Worm (Caenorhabditis elegans) whole organism, mixed stage, embryonic: ENCODE measurements around the gene clec-194.

Source experiments
- M03D4.4 ChIP-seq: sonication (generic microtip); optimal IDR thresholded peaks from 2 replicates; lab custom pipeline; 2017; ENCODE audit warnings: mild to moderate bottlenecking, missing genetic modification characterization, missing compliant biosample characterization
- blmp-1 ChIP-seq: fragments of 150-350 bp; optimal IDR thresholded peaks from 2 replicates; lab custom pipeline; 2014; ENCODE audit warnings: missing biosample characterization, missing genetic modification characterization
- ceh-39 ChIP-seq: fragments of 150-350 bp; optimal IDR thresholded peaks from 2 replicates; lab custom pipeline; 2014; ENCODE audit warnings: missing biosample characterization, missing genetic modification characterization
- ceh-43 ChIP-seq: fragments of 200-800 bp; sonication (Bioruptor generic); optimal IDR thresholded peaks from 2 replicates; lab custom pipeline; 2018; ENCODE audit warnings: mild to moderate bottlenecking, missing genetic modification characterization, moderate library complexity, missing compliant biosample characterization
- ceh-83 ChIP-seq: fragments of 200-800 bp; sonication (Bioruptor generic); optimal IDR thresholded peaks from 2 replicates; lab custom pipeline; 2018; ENCODE audit warnings: mild to moderate bottlenecking, missing genetic modification characterization, missing compliant biosample characterization
- ces-1 ChIP-seq: fragments of 150-350 bp; optimal IDR thresholded peaks from 2 replicates; lab custom pipeline; 2014; ENCODE audit warnings: missing biosample characterization, missing genetic modification reagents, missing genetic modification characterization
- cnd-1 ChIP-seq: fragments of 200-800 bp; sonication (Bioruptor generic); optimal IDR thresholded peaks from 2 replicates; lab custom pipeline; 2018; ENCODE audit warnings: mild to moderate bottlenecking, missing genetic modification characterization, missing compliant biosample characterization
- drap-1 ChIP-seq: fragments of 200-800 bp; sonication (Bioruptor generic); optimal IDR thresholded peaks from 3 replicates; lab custom pipeline; 2018; ENCODE audit warnings: mild to moderate bottlenecking, missing genetic modification characterization, missing compliant biosample characterization
- elt-1 ChIP-seq: sonication (generic microtip); optimal IDR thresholded peaks from 2 replicates; lab custom pipeline; 2017; ENCODE audit warnings: missing genetic modification characterization, mild to moderate bottlenecking, missing compliant biosample characterization, antibody characterized with exemption, moderate library complexity, borderline replicate concordance; ENCODE audit not compliant: insufficient read depth
- elt-3 ChIP-seq: fragments of 150-350 bp; optimal IDR thresholded peaks from 2 replicates; lab custom pipeline; 2014; ENCODE audit warnings: missing biosample characterization, missing genetic modification characterization
- flh-1 ChIP-seq: fragments of 200-800 bp; sonication (Bioruptor generic); optimal IDR thresholded peaks from 2 replicates; lab custom pipeline; 2018; ENCODE audit warnings: mild to moderate bottlenecking, missing genetic modification characterization, moderate library complexity, missing compliant biosample characterization
- hlh-1 ChIP-seq: fragments of 150-350 bp; optimal IDR thresholded peaks from 2 replicates; lab custom pipeline; 2014; ENCODE audit warnings: missing biosample characterization, missing genetic modification reagents, missing genetic modification characterization
- lin-13 ChIP-seq: fragments of 150-350 bp; optimal IDR thresholded peaks from 2 replicates; lab custom pipeline; 2014; ENCODE audit warnings: missing biosample characterization, missing genetic modification characterization
- lin-32 ChIP-seq: fragments of 200-800 bp; sonication (Bioruptor generic); optimal IDR thresholded peaks from 2 replicates; lab custom pipeline; 2018; ENCODE audit warnings: mild to moderate bottlenecking, missing genetic modification characterization, missing compliant biosample characterization
- lsy-2 ChIP-seq: fragments of 150-350 bp; optimal IDR thresholded peaks from 2 replicates; lab custom pipeline; 2014; ENCODE audit warnings: missing biosample characterization, missing genetic modification characterization
- mab-5 ChIP-seq: fragments of 150-350 bp; optimal IDR thresholded peaks from 2 replicates; lab custom pipeline; 2014; ENCODE audit warnings: missing biosample characterization, missing genetic modification characterization
- mep-1 ChIP-seq: fragments of 150-350 bp; optimal IDR thresholded peaks from 2 replicates; lab custom pipeline; 2017; ENCODE audit warnings: missing biosample characterization, missing genetic modification reagents, missing genetic modification characterization, inconsistent platforms
- mls-2 ChIP-seq: sonication (generic microtip); optimal IDR thresholded peaks from 2 replicates; lab custom pipeline; 2016; ENCODE audit warnings: mild to moderate bottlenecking, missing genetic modification characterization, moderate library complexity, missing compliant biosample characterization
- nhr-12 ChIP-seq: fragments of 150-350 bp; optimal IDR thresholded peaks from 2 replicates; lab custom pipeline; 2014; ENCODE audit warnings: missing biosample characterization, missing genetic modification characterization
- nhr-2 ChIP-seq: fragments of 150-350 bp; optimal IDR thresholded peaks from 2 replicates; lab custom pipeline; 2014; ENCODE audit warnings: missing biosample characterization, missing genetic modification characterization
- nhr-237 ChIP-seq: fragments of 150-350 bp; optimal IDR thresholded peaks from 2 replicates; lab custom pipeline; 2014; ENCODE audit warnings: missing biosample characterization, missing genetic modification characterization
- nhr-76 ChIP-seq: sonication (generic microtip); optimal IDR thresholded peaks from 2 replicates; lab custom pipeline; 2017; ENCODE audit warnings: missing biosample characterization, missing genetic modification characterization
- pha-4 ChIP-seq: fragments of 150-350 bp; optimal IDR thresholded peaks from 2 replicates; lab custom pipeline; 2018; ENCODE audit warnings: missing biosample characterization, missing genetic modification reagents, missing genetic modification characterization
- sem-2 ChIP-seq: fragments of 200-800 bp; sonication (Bioruptor generic); optimal IDR thresholded peaks from 2 replicates; lab custom pipeline; 2018; ENCODE audit warnings: mild to moderate bottlenecking, missing genetic modification characterization, missing compliant biosample characterization
- snpc-4 ChIP-seq: fragments of 150-350 bp; optimal IDR thresholded peaks from 2 replicates; lab custom pipeline; 2014; ENCODE audit warnings: missing biosample characterization, missing genetic modification characterization
- sptf-1 ChIP-seq: sonication (generic microtip); optimal IDR thresholded peaks from 2 replicates; lab custom pipeline; 2017; ENCODE audit warnings: mild to moderate bottlenecking, missing genetic modification characterization, moderate library complexity, missing compliant biosample characterization
- tbx-8 ChIP-seq: fragments of 200-800 bp; sonication (Bioruptor generic); optimal IDR thresholded peaks from 2 replicates; lab custom pipeline; 2018; ENCODE audit warnings: mild to moderate bottlenecking, missing genetic modification characterization, moderate library complexity, missing compliant biosample characterization
- unc-120 ChIP-seq: sonication (generic microtip); optimal IDR thresholded peaks from 2 replicates; lab custom pipeline; 2017; ENCODE audit warnings: missing genetic modification characterization, missing compliant biosample characterization; ENCODE audit not compliant: poor library complexity, severe bottlenecking
- unc-39 ChIP-seq: fragments of 150-350 bp; optimal IDR thresholded peaks from 2 replicates; lab custom pipeline; 2014; ENCODE audit warnings: missing biosample characterization, missing genetic modification characterization
- unc-62 ChIP-seq: fragments of 150-350 bp; optimal IDR thresholded peaks from 2 replicates; lab custom pipeline; 2014; ENCODE audit warnings: missing biosample characterization, missing genetic modification reagents, missing genetic modification characterization
- zip-8 ChIP-seq: fragments of 150-350 bp; optimal IDR thresholded peaks from 2 replicates; lab custom pipeline; 2014; ENCODE audit warnings: missing biosample characterization, missing genetic modification characterization
- ztf-11 ChIP-seq: fragments of 150-350 bp; optimal IDR thresholded peaks from 2 replicates; lab custom pipeline; 2014; ENCODE audit warnings: missing biosample characterization, missing genetic modification characterization

clec-194 gene

DNA sequence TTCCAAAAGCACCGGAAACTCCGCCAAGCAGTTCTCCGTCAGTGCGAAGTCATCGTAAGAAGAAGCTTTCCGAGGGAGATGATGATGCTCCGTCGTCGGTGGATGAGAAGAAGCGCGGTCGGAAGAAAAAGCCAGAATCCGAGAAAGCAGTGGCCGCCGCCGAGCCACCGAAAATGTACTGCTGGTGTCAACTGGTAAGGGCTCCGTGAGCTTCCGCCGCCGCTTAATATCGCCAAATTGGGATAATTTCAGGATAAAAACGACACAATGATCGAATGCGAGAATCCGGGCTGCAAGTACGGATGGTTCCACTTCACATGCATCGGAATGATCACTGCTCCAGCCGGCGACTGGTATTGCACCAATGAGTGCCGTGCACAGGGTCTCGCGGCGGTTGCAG, 33.4 kb downstream of the clec-194 start:
- no peak for TF ChIP-seq elt-1 (tag; lab: Kevin White, UChicago)
- no peak for TF ChIP-seq nhr-76
- TF ChIP-seq elt-3 (tag; lab: Kevin White, UChicago), result no peak
- no peak for TF ChIP-seq unc-120 (tag; lab: Kevin White, UChicago)
- TF ChIP-seq unc-39 (tag; lab: Kevin White, UChicago), result no peak
- TF ChIP-seq flh-1 (GFP tag; lab: Kevin White, UChicago), result no peak
- no peak for TF ChIP-seq zip-8 (tag; lab: Kevin White, UChicago)
- no peak for TF ChIP-seq tbx-8 (GFP tag; lab: Kevin White, UChicago)
- no peak for TF ChIP-seq cnd-1
- TF ChIP-seq snpc-4 (tag; lab: Kevin White, UChicago), result no peak
- no peak for TF ChIP-seq nhr-2 (tag; lab: Kevin White, UChicago)
- no peak for TF ChIP-seq M03D4.4 (tag; lab: Kevin White, UChicago)
- no peak for TF ChIP-seq ces-1 (GFP tag; lab: Kevin White, UChicago)
- TF ChIP-seq mab-5, result no peak
- TF ChIP-seq ceh-83 (GFP tag; lab: Kevin White, UChicago), result no peak
- TF ChIP-seq ztf-11 (tag; lab: Kevin White, UChicago), result no peak
- no peak for TF ChIP-seq sem-2 (GFP tag; lab: Kevin White, UChicago)
- no peak for TF ChIP-seq drap-1 (GFP tag; lab: Kevin White, UChicago)

DNA sequence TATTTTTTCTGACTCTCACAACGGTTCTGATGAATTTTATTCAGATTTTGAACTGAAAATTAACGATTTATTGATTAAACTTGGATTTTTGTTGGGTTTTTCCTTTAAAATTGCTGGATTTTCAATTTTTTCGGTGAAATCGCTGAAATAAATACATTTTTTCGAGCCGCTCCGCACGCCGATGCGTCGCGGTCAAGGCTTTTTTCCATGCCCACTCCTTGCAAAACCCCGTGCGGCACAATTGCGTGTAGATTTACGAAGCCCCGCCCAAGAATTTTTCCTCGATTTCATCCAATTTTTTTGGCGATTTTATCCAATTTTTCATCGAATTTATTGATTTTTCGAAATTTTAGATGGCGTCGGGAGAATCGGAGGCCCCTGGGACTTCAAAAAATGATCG, 34.0 kb downstream of the clec-194 start, which contains the start of gene gtsf-1:
Gene gtsf-1 (plus strand): TSS at position 354 of the 400 bp plus-strand sequence.
- TF ChIP-seq nhr-12 (tag; lab: Kevin White, UChicago) (peak; percentile 45), ces-1 (GFP tag; lab: Kevin White, UChicago) (peak; percentile 61), nhr-76 (no peak), ceh-83 (GFP tag; lab: Kevin White, UChicago) (no peak), lsy-2 (tag; lab: Kevin White, UChicago) (peak; percentile 78), zip-8 (tag; lab: Kevin White, UChicago) (no peak), sptf-1 (tag; lab: Kevin White, UChicago) (peak; percentile 83), mls-2 (peak; percentile 58), unc-120 (tag; lab: Kevin White, UChicago) (peak; percentile 38), drap-1 (GFP tag; lab: Kevin White, UChicago) (peak; percentile 67), cnd-1 (peak; percentile 58), lin-13 (tag; lab: Kevin White, UChicago) (peak; percentile 46), mep-1 (tag; lab: Kevin White, UChicago) (peak; percentile 88), elt-1 (tag; lab: Kevin White, UChicago) (no peak), pha-4 (tag; lab: Kevin White, UChicago) (peak; percentile 62), sem-2 (GFP tag; lab: Kevin White, UChicago) (peak; percentile 23), M03D4.4 (tag; lab: Kevin White, UChicago) (peak; percentile 73), nhr-237 (tag; lab: Kevin White, UChicago) (peak; percentile 82), flh-1 (GFP tag; lab: Kevin White, UChicago) (no peak), ztf-11 (tag; lab: Kevin White, UChicago) (peak; percentile 16), lin-32 (GFP tag; lab: Kevin White, UChicago) (no peak), hlh-1 (peak; percentile 24), ceh-39 (tag; lab: Kevin White, UChicago) (peak; percentile 40)
- TF ChIP-seq, all 35 proteins: peak for 17

DNA sequence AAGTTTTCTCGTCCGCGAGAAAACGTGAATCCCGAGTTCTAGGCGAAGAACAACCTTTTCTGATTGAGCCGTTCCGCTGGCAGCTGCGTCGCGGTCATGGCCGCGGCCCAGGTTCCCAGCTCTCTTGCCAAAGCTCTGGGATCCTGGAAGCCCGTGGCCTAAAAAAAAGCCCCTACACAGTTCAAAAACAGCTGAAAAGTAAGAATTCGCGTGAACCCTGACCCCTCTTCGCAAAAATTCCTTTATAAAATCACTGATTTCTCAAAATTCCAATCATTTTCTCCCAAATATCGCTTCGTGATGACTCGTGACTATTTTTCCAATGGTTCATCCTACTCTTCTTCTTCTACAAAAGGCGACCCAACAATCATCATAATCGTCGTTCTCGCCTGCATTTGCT, 35.8 kb downstream of the clec-194 start, which contains the start of gene T06A10.107:
Gene T06A10.107 (plus strand): TSS at position 301 of the 400 bp plus-strand sequence.
- TF ChIP-seq ztf-11 (tag; lab: Kevin White, UChicago), result no peak
- TF ChIP-seq lin-32 (GFP tag; lab: Kevin White, UChicago), result no peak
- TF ChIP-seq nhr-237 (tag; lab: Kevin White, UChicago), result no peak
- no peak for TF ChIP-seq lsy-2 (tag; lab: Kevin White, UChicago)
- TF ChIP-seq blmp-1 (tag; lab: Kevin White, UChicago), result no peak
- no peak for TF ChIP-seq snpc-4 (tag; lab: Kevin White, UChicago)

DNA sequence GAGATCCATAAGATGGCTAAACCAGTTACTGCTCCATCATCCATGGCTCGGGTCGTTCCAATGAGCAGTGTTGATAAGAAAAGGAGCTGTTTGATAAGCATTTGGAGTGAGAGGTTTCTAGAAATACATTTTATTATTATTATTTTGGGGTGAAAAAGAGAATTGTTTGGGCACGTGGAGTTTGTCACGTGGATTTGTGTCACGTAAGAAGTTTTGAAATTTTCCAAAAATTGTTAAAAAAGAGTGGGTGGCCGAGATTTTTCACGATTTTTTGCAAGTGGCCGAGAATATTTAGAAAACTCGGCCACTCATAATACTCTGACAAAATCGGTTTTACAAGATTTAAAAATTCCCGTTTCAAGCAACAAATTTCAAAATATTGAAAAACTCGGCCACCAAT, 37.4 kb downstream of the clec-194 start, which contains the start of gene T06A10.106:
Gene T06A10.106 (minus strand): TSS at position 101 of the 400 bp plus-strand sequence.
- TF ChIP-seq elt-1 (tag; lab: Kevin White, UChicago), result no peak
- no peak for TF ChIP-seq zip-8 (tag; lab: Kevin White, UChicago)
- no peak for TF ChIP-seq ceh-83 (GFP tag; lab: Kevin White, UChicago)
- TF ChIP-seq nhr-76, result no peak
- TF ChIP-seq ceh-43 (GFP tag; lab: Kevin White, UChicago), result no peak
- no peak for TF ChIP-seq ztf-11 (tag; lab: Kevin White, UChicago)
- no peak for TF ChIP-seq unc-62
- TF ChIP-seq, all 35 proteins: peak for 0
